Worm (Caenorhabditis elegans) whole organism, late embryonic: ENCODE measurements around the gene C50E3.9.

ENCODE experiments used
- K02D7.2 ChIP-seq: sonication (generic microtip); optimal IDR thresholded peaks from 2 replicates; lab custom pipeline; 2017; ENCODE audit warnings: mild to moderate bottlenecking, missing genetic modification characterization, missing compliant biosample characterization
- T23F11.4 ChIP-seq: fragments of 200-800 bp; sonication (Bioruptor generic); optimal IDR thresholded peaks from 2 replicates; lab custom pipeline; 2018; ENCODE audit warnings: mild to moderate bottlenecking, missing genetic modification characterization, missing compliant biosample characterization
- elt-2 ChIP-seq: sonication (generic microtip); optimal IDR thresholded peaks from 2 replicates; lab custom pipeline; 2016; ENCODE audit warnings: missing genetic modification reagents, missing genetic modification characterization, missing compliant biosample characterization
- pqm-1 ChIP-seq: sonication (generic microtip); optimal IDR thresholded peaks from 2 replicates; lab custom pipeline; 2016; ENCODE audit warnings: missing genetic modification characterization, missing compliant biosample characterization
- unc-42 ChIP-seq: sonication (generic microtip); optimal IDR thresholded peaks from 2 replicates; lab custom pipeline; 2016; ENCODE audit warnings: missing genotype, missing genetic modification characterization, missing compliant biosample characterization

DNA sequence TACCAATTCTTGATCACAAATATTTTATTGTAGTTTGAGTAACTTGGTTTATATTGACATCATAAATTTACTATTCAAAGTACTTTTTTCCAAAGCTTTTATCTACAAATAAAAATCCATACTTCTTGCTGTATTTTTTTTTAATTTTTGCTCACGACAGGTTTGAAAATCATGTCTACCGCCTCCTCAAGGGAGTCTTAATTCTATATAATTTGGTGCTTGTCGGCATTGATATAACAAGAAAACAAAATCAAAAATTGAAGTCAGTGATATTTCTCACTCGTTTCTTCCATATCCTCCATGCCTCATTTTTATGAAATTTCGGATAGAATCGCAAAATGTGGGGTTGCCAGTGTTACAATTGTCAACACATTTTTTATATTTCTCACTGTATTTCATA, 45.4 kb upstream of the C50E3.9 start, which contains the start of gene str-47:
- TF ChIP-seq elt-2 (tag; lab: Kevin White, UChicago) = no peak
- no peak for TF ChIP-seq pqm-1 (tag; lab: Kevin White, UChicago)
- no peak for TF ChIP-seq unc-42 (tag; lab: Kevin White, UChicago)
- TF ChIP-seq T23F11.4 (GFP tag; lab: Kevin White, UChicago) = no peak
- TF ChIP-seq K02D7.2 = no peak
